Worm (Caenorhabditis elegans) whole organism, young adult: Measurements from ENCODE around the gene jamp-1.

ENCODE experiments used
- B0261.1 ChIP-seq: sonication (generic microtip); optimal IDR thresholded peaks from 2 replicates; lab custom pipeline; 2016; ENCODE audit warnings: mild to moderate bottlenecking, missing genetic modification characterization, moderate library complexity, missing compliant biosample characterization
- F23B12.7 ChIP-seq: sonication (generic microtip); optimal IDR thresholded peaks from 2 replicates; lab custom pipeline; 2017; ENCODE audit warnings: missing genetic modification characterization, mild to moderate bottlenecking, missing compliant biosample characterization, antibody characterized with exemption, moderate library complexity; ENCODE audit not compliant: insufficient read depth
- F57C9.4 ChIP-seq: sonication (generic microtip); optimal IDR thresholded peaks from 2 replicates; lab custom pipeline; 2017; ENCODE audit warnings: mild to moderate bottlenecking, missing genetic modification characterization, missing compliant biosample characterization
- lin-35 ChIP-seq, 3 experiments: fragments of 150-350 bp in 2 of 3; sonication (generic microtip) in 1 of 3; optimal IDR thresholded peaks; 2 replicates each; lab custom pipeline; 2014 to 2018; ENCODE audit warnings: missing biosample characterization in 3 of 3, missing genetic modification characterization in 3 of 3, missing genetic modification reagents in 3 of 3
- mcd-1 ChIP-seq: fragments of 200-800 bp; sonication (Bioruptor generic); IDR thresholded peaks from 2 replicates; pipeline ENCODE4 v1.3.6; 2022; ENCODE audit warnings: missing genetic modification reagents, missing genetic modification characterization, missing compliant biosample characterization
- nhr-80 ChIP-seq: sonication (generic microtip); optimal IDR thresholded peaks from 2 replicates; lab custom pipeline; 2016; ENCODE audit warnings: missing genetic modification characterization, missing compliant biosample characterization
- pha-4 ChIP-seq: fragments of 150-350 bp; sonication (generic microtip); optimal IDR thresholded peaks from 2 replicates; lab custom pipeline; 2014; ENCODE audit warnings: missing biosample characterization, missing genetic modification reagents, missing genetic modification characterization
- sdz-38 ChIP-seq: sonication (generic microtip); optimal IDR thresholded peaks from 2 replicates; lab custom pipeline; 2016; ENCODE audit warnings: missing genotype, missing genetic modification characterization, missing compliant biosample characterization
- snpc-4 ChIP-seq, 5 experiments: fragments of 150-350 bp in 1 of 5; sonication (generic microtip) in 4 of 5; optimal IDR thresholded peaks; 2 replicates each; lab custom pipeline; 2014 to 2018; ENCODE audit warnings: missing genetic modification characterization in 5 of 5, missing biosample characterization in 3 of 5, antibody characterized with exemption in 2 of 5, mild to moderate bottlenecking in 2 of 5, missing compliant biosample characterization in 2 of 5, missing genotype in 2 of 5, moderate library complexity in 2 of 5, missing genetic modification reagents in 1 of 5
- unc-130 ChIP-seq: sonication (generic microtip); optimal IDR thresholded peaks from 2 replicates; lab custom pipeline; 2016; ENCODE audit warnings: missing genetic modification reagents, missing genetic modification characterization, missing compliant biosample characterization
- unc-62 ChIP-seq: fragments of 150-350 bp; optimal IDR thresholded peaks from 2 replicates; lab custom pipeline; 2014; ENCODE audit warnings: missing biosample characterization, missing genetic modification reagents, missing genetic modification characterization
- xnd-1 ChIP-seq: sonication (generic microtip); optimal IDR thresholded peaks from 2 replicates; lab custom pipeline; 2016; ENCODE audit warnings: missing genotype, missing genetic modification reagents, missing genetic modification characterization, missing compliant biosample characterization

- TF ChIP-seq sdz-38: no peak
- TF ChIP-seq unc-62 (GFP tag; lab: Kevin White, UChicago): no peak
- no peak for TF ChIP-seq F23B12.7 (tag; lab: Kevin White, UChicago)
- no peak for TF ChIP-seq xnd-1 (tag; lab: Kevin White, UChicago)
- TF ChIP-seq F57C9.4 (tag; lab: Kevin White, UChicago): no peak
- TF ChIP-seq pha-4 (tag; lab: Kevin White, UChicago): no peak
- no peak for TF ChIP-seq snpc-4 (GFP tag; optimal IDR thresholded peaks at IDR 0.05; lab: Kevin White, UChicago)
- TF ChIP-seq snpc-4 (tag; optimal IDR thresholded peaks at IDR 0.05; lab: Kevin White, UChicago): no peak
- no peak for TF ChIP-seq lin-35 (GFP tag; optimal IDR thresholded peaks at IDR 0.05; lab: Kevin White, UChicago)
- TF ChIP-seq B0261.1 (tag; lab: Kevin White, UChicago): no peak
- no peak for TF ChIP-seq mcd-1 (GFP tag; lab: Robert Waterston, UW)
- no peak for TF ChIP-seq unc-130 (GFP tag; lab: Kevin White, UChicago)
- TF ChIP-seq nhr-80 (tag; lab: Kevin White, UChicago): no peak
These were observed 3.2 kb downstream of the jamp-1 start, which contains the start of gene pgap-3 for ce11 chrV:6047818-6048217.
